Fruit fly (Drosophila melanogaster) whole organism: ENCODE measurements around the gene PolI.

Experiments used
- CG8478 ChIP-seq: fragments of >200 bp; optimal IDR thresholded peaks from 2 replicates; lab custom pipeline; 2018; ENCODE audit warnings: inconsistent platforms
- Dll ChIP-seq: fragments of >200 bp; optimal IDR thresholded peaks from 2 replicates; lab custom pipeline; 2017
- EcR ChIP-seq, 2 experiments: fragments of >200 bp; optimal IDR thresholded peaks; 2 replicates each; lab custom pipeline; 2017; ENCODE audit warnings: missing biosample characterization in 2 of 2, missing genetic modification characterization in 2 of 2, missing genetic modification reagents in 2 of 2
- pan ChIP-seq: fragments of >200 bp; optimal IDR thresholded peaks from 2 replicates; lab custom pipeline; 2017
- psq ChIP-seq: fragments of >200 bp; optimal IDR thresholded peaks from 2 replicates; lab custom pipeline; 2017
- usp ChIP-seq: fragments of >200 bp; optimal IDR thresholded peaks from 2 replicates; lab custom pipeline; 2017; ENCODE audit warnings: missing biosample characterization, missing genetic modification characterization, mixed read lengths

DNA sequence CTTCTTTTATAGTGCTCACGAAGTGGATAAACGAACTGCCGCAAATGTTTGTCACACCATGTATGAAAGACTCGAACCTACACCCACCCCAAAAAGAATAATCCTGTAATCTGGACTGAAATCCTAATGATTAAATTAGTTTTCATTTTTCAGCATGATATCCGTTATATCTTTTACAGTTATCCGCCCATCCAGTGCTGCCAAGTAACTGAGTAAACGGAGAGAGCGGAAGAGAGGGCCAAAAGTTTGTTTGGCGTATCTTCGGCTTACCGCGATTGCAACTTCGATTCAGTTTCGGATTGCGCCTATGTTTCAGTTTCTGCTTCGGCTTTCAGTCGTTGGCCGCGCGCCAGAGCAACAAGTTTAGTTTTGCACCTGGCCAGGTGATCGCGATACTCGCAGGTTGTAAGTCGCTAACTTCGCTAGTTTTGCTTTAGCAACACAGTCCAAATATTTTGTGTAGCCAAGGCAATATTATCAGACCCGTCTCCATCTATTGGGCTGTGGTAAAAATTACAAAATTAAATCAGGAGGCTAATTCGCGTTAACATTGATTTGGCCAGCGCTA, 16.9 kb downstream of the PolI start, which contains the start of gene mtg:
- TF ChIP-seq pan (no peak), Dll (lab: Kevin White, UChicago) (no peak), psq (lab: Kevin White, UChicago) (no peak), CG8478 (lab: Kevin White, UChicago) (no peak), usp (GFP tag; lab: Kevin White, UChicago) (no peak), EcR (GFP tag; optimal IDR thresholded peaks at IDR 0.05; lab: Kevin White, UChicago) (no peak)
